Fruit fly (Drosophila melanogaster) whole organism, prepupa: ENCODE results near the gene CG7453.

Source experiments
- Blimp-1 ChIP-seq: fragments of 200-800 bp; sonication (Bioruptor generic); optimal IDR thresholded peaks from 3 replicates; lab custom pipeline; 2017; ENCODE audit warnings: missing biosample characterization, missing genetic modification characterization, mild to moderate bottlenecking, moderate library complexity, missing genetic modification reagents
- CG10631 ChIP-seq: fragments of 200-800 bp; sonication (Bioruptor generic); optimal IDR thresholded peaks from 2 replicates; lab custom pipeline; 2016; ENCODE audit warnings: missing biosample characterization, missing genetic modification characterization
- CG10669 ChIP-seq: fragments of 200-800 bp; sonication (Bioruptor generic); optimal IDR thresholded peaks from 3 replicates; lab custom pipeline; 2018; ENCODE audit warnings: missing biosample characterization, mild to moderate bottlenecking, missing genetic modification characterization, moderate library complexity
- CG11294 ChIP-seq: fragments of 200-800 bp; sonication (Bioruptor generic); IDR thresholded peaks from 2 replicates; pipeline ENCODE4 v1.3.6; 2022; ENCODE audit warnings: missing biosample characterization, missing genetic modification characterization
- CG11762 ChIP-seq: fragments of 200-800 bp; sonication (Bioruptor generic); optimal IDR thresholded peaks from 3 replicates; lab custom pipeline; 2016; ENCODE audit warnings: missing biosample characterization, missing genetic modification characterization; ENCODE audit not compliant: insufficient read depth
- CG11902 ChIP-seq: fragments of 200-800 bp; sonication (Bioruptor generic); optimal IDR thresholded peaks from 3 replicates; lab custom pipeline; 2016; ENCODE audit warnings: missing biosample characterization, missing genetic modification characterization
- CG1621 ChIP-seq: fragments of 200-800 bp; sonication (Bioruptor generic); optimal IDR thresholded peaks from 3 replicates; lab custom pipeline; 2018; ENCODE audit warnings: missing biosample characterization, mild to moderate bottlenecking, missing genetic modification characterization
- CG16779 ChIP-seq: fragments of 200-800 bp; sonication (Bioruptor generic); optimal IDR thresholded peaks from 3 replicates; lab custom pipeline; 2017; ENCODE audit warnings: missing biosample characterization, mild to moderate bottlenecking, missing genetic modification characterization
- CG3032 ChIP-seq: fragments of 200-800 bp; optimal IDR thresholded peaks from 2 replicates; lab custom pipeline; 2019; ENCODE audit warnings: missing biosample characterization, mild to moderate bottlenecking, missing genetic modification characterization, moderate library complexity
- CG34406 ChIP-seq: fragments of 200-800 bp; sonication (Bioruptor generic); optimal IDR thresholded peaks from 3 replicates; lab custom pipeline; 2016; ENCODE audit warnings: missing biosample characterization, missing genetic modification characterization
- CG3919 ChIP-seq: fragments of 200-800 bp; sonication (Bioruptor generic); optimal IDR thresholded peaks from 3 replicates; lab custom pipeline; 2016; ENCODE audit warnings: missing biosample characterization, missing genetic modification characterization
- CG4318 ChIP-seq: fragments of 200-800 bp; sonication (Bioruptor generic); optimal IDR thresholded peaks from 3 replicates; lab custom pipeline; 2017; ENCODE audit warnings: missing biosample characterization, mild to moderate bottlenecking, missing genetic modification characterization
- CG6163 ChIP-seq: fragments of 200-800 bp; sonication (Bioruptor generic); IDR thresholded peaks from 3 replicates; pipeline ENCODE4 v1.3.6; 2022; ENCODE audit warnings: missing biosample characterization, missing genetic modification characterization
- CG6276 ChIP-seq: fragments of 200-800 bp; sonication (Bioruptor generic); optimal IDR thresholded peaks from 2 replicates; lab custom pipeline; 2017; ENCODE audit warnings: missing biosample characterization, mild to moderate bottlenecking, missing genetic modification characterization
- CG6808 ChIP-seq: fragments of 200-800 bp; sonication (Bioruptor generic); optimal IDR thresholded peaks from 3 replicates; lab custom pipeline; 2017; ENCODE audit warnings: missing biosample characterization, missing genetic modification characterization, mild to moderate bottlenecking, moderate library complexity, missing genetic modification reagents
- CG6854 ChIP-seq: fragments of 200-800 bp; sonication (Bioruptor generic); optimal IDR thresholded peaks from 2 replicates; lab custom pipeline; 2017; ENCODE audit warnings: missing biosample characterization, mild to moderate bottlenecking, missing genetic modification characterization
- CG8119 ChIP-seq: fragments of 200-800 bp; sonication (Bioruptor generic); IDR thresholded peaks from 3 replicates; pipeline ENCODE4 v1.3.6; 2022; ENCODE audit warnings: missing biosample characterization, missing genetic modification characterization
- CG8632 ChIP-seq: fragments of 200-800 bp; sonication (Bioruptor generic); optimal IDR thresholded peaks from 3 replicates; lab custom pipeline; 2016; ENCODE audit warnings: missing biosample characterization, missing genetic modification characterization
- CG9139 ChIP-seq: fragments of 200-800 bp; sonication (Bioruptor generic); optimal IDR thresholded peaks from 3 replicates; lab custom pipeline; 2017; ENCODE audit warnings: missing biosample characterization, mild to moderate bottlenecking, missing genetic modification characterization
- Eip75B ChIP-seq: fragments of 200-800 bp; sonication (Bioruptor generic); optimal IDR thresholded peaks from 3 replicates; lab custom pipeline; 2016; ENCODE audit warnings: missing biosample characterization, missing genetic modification characterization
- Eip93F ChIP-seq: fragments of 200-800 bp; sonication (Bioruptor generic); optimal IDR thresholded peaks from 2 replicates; lab custom pipeline; 2016; ENCODE audit warnings: missing biosample characterization, mild to moderate bottlenecking, missing genetic modification characterization
- Ets21C ChIP-seq: fragments of 200-800 bp; sonication (Bioruptor generic); optimal IDR thresholded peaks from 3 replicates; lab custom pipeline; 2016; ENCODE audit warnings: missing biosample characterization, missing genetic modification characterization
- Ets96B ChIP-seq: fragments of 200-800 bp; optimal IDR thresholded peaks from 2 replicates; lab custom pipeline; 2019; ENCODE audit warnings: missing biosample characterization, mild to moderate bottlenecking, missing genetic modification characterization, moderate library complexity
- Gug ChIP-seq: fragments of 200-800 bp; sonication (Bioruptor generic); IDR thresholded peaks from 2 replicates; pipeline ENCODE4 v1.3.6; 2022; ENCODE audit warnings: missing biosample characterization, missing genetic modification characterization
- Hr38 ChIP-seq: sonication (Bioruptor generic); optimal IDR thresholded peaks from 2 replicates; lab custom pipeline; 2016; ENCODE audit warnings: missing biosample characterization, missing genetic modification characterization
- Hr39 ChIP-seq: fragments of 200-800 bp; sonication (Bioruptor generic); optimal IDR thresholded peaks from 2 replicates; lab custom pipeline; 2016; ENCODE audit warnings: missing biosample characterization, missing genetic modification characterization
- Hr4 ChIP-seq: fragments of 200-800 bp; sonication (Bioruptor generic); optimal IDR thresholded peaks from 3 replicates; lab custom pipeline; 2016; ENCODE audit warnings: missing biosample characterization, missing genetic modification characterization
- Lpt ChIP-seq: fragments of 200-800 bp; sonication (Bioruptor generic); optimal IDR thresholded peaks from 3 replicates; lab custom pipeline; 2016; ENCODE audit warnings: missing biosample characterization, missing genetic modification characterization
- OdsH ChIP-seq: fragments of 200-800 bp; sonication (Bioruptor generic); optimal IDR thresholded peaks from 3 replicates; lab custom pipeline; 2016; ENCODE audit warnings: missing biosample characterization, missing genetic modification characterization
- Smox ChIP-seq: fragments of 200-800 bp; sonication (Bioruptor generic); optimal IDR thresholded peaks from 3 replicates; lab custom pipeline; 2016; ENCODE audit warnings: missing biosample characterization, missing genetic modification characterization
- Sox102F ChIP-seq: fragments of 200-800 bp; sonication (Bioruptor generic); optimal IDR thresholded peaks from 2 replicates; lab custom pipeline; 2016; ENCODE audit warnings: missing biosample characterization, mild to moderate bottlenecking, missing genetic modification characterization
- Sox15 ChIP-seq: fragments of 200-800 bp; sonication (Bioruptor generic); optimal IDR thresholded peaks from 3 replicates; lab custom pipeline; 2016; ENCODE audit warnings: missing biosample characterization, missing genetic modification characterization
- achi ChIP-seq: fragments of 200-800 bp; sonication (Bioruptor generic); optimal IDR thresholded peaks from 3 replicates; lab custom pipeline; 2016; ENCODE audit warnings: missing biosample characterization, missing genetic modification characterization
- cyc ChIP-seq: fragments of 200-800 bp; sonication (Bioruptor generic); optimal IDR thresholded peaks from 3 replicates; lab custom pipeline; 2016; ENCODE audit warnings: missing biosample characterization, missing genetic modification characterization
- dsx ChIP-seq: fragments of 200-800 bp; optimal IDR thresholded peaks from 3 replicates; lab custom pipeline; 2019; ENCODE audit warnings: missing biosample characterization, mild to moderate bottlenecking, missing genetic modification characterization, moderate library complexity; ENCODE audit not compliant: poor library complexity, severe bottlenecking
- eg ChIP-seq: fragments of 200-800 bp; sonication (Bioruptor generic); IDR thresholded peaks from 3 replicates; pipeline ENCODE4 v1.3.6; 2022; ENCODE audit warnings: missing biosample characterization, missing genetic modification characterization
- esn ChIP-seq: fragments of 200-800 bp; sonication (Bioruptor generic); optimal IDR thresholded peaks from 2 replicates; lab custom pipeline; 2016; ENCODE audit warnings: missing biosample characterization, mild to moderate bottlenecking, missing genetic modification characterization, moderate library complexity
- fd59A ChIP-seq: fragments of 200-800 bp; sonication (Bioruptor generic); optimal IDR thresholded peaks from 2 replicates; lab custom pipeline; 2017; ENCODE audit warnings: missing biosample characterization, mild to moderate bottlenecking, missing genetic modification characterization, missing genetic modification reagents
- fd85E ChIP-seq: fragments of 200-800 bp; sonication (Bioruptor generic); optimal IDR thresholded peaks from 3 replicates; lab custom pipeline; 2016; ENCODE audit warnings: missing biosample characterization, missing genetic modification characterization
- lz ChIP-seq: fragments of 200-800 bp; sonication (Bioruptor generic); optimal IDR thresholded peaks from 3 replicates; lab custom pipeline; 2016; ENCODE audit warnings: missing biosample characterization, missing genetic modification characterization
- pdm3 ChIP-seq: fragments of 200-800 bp; sonication (Bioruptor generic); optimal IDR thresholded peaks from 3 replicates; lab custom pipeline; 2016; ENCODE audit warnings: missing biosample characterization, missing genetic modification characterization
- salr ChIP-seq, 2 experiments: fragments of 200-800 bp; sonication (Bioruptor generic); optimal IDR thresholded peaks; 3 replicates each; lab custom pipeline; 2016 to 2018; ENCODE audit warnings: missing biosample characterization in 2 of 2, missing genetic modification characterization in 2 of 2, mild to moderate bottlenecking in 1 of 2
- spab ChIP-seq: fragments of 200-800 bp; sonication (Bioruptor generic); optimal IDR thresholded peaks from 2 replicates; lab custom pipeline; 2017; ENCODE audit warnings: missing biosample characterization, mild to moderate bottlenecking, missing genetic modification characterization, missing genetic modification reagents
- ss ChIP-seq, 2 experiments: fragments of 200-800 bp; sonication (Bioruptor generic); optimal IDR thresholded peaks; 2 replicates in 1 of 2; 3 replicates in 1 of 2; lab custom pipeline; 2017 to 2018; ENCODE audit warnings: mild to moderate bottlenecking in 2 of 2, missing biosample characterization in 2 of 2, missing genetic modification characterization in 2 of 2, moderate library complexity in 1 of 2
- topi ChIP-seq: fragments of 200-800 bp; sonication (Bioruptor generic); optimal IDR thresholded peaks from 3 replicates; lab custom pipeline; 2016; ENCODE audit warnings: missing biosample characterization, missing genetic modification characterization
- vri ChIP-seq: fragments of 200-800 bp; sonication (Bioruptor generic); optimal IDR thresholded peaks from 3 replicates; lab custom pipeline; 2016; ENCODE audit warnings: missing biosample characterization, mild to moderate bottlenecking, missing genetic modification characterization

CG7453 gene

DNA sequence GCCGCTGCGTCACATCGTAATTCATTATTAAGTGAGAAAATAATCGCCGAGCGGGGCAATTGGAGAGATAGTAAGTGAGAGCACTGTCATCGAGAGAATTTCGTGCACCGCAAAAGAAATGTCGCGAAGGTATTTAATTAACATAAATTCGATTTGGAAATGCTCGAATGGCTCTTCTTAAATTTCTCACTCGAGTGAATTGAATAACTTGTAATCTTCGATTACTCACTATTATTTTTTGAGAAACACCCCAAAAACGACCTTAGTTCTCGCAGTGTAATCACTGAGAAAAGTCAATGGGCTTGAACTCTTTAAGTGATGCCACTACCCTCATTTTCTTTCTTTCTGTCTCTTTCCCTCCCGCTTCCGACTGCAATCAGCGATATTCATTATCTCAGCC lies 25.0 kb upstream of the CG7453 start (continued):
- TF ChIP-seq pdm3 (GFP tag; lab: Kevin White, UChicago) = peak; percentile 95
- TF ChIP-seq ss (GFP tag; optimal IDR thresholded peaks at IDR 0.05; lab: Kevin White, UChicago) = peak; percentile 81 to 89
- peak; percentile 83 for TF ChIP-seq fd59A (GFP tag; lab: Kevin White, UChicago)
- peak; percentile 91 for TF ChIP-seq Sox15 (GFP tag; lab: Kevin White, UChicago)
- peak; percentile 83 for TF ChIP-seq Eip93F (GFP tag; lab: Kevin White, UChicago)
- TF ChIP-seq CG6854 (GFP tag; lab: Kevin White, UChicago) = peak; percentile 84
- TF ChIP-seq CG10631 (GFP tag; lab: Kevin White, UChicago) = peak; percentile 94
- TF ChIP-seq CG8632 (GFP tag; lab: Kevin White, UChicago) = peak; percentile 92
- peak; percentile 88 for TF ChIP-seq Ets96B (tag; lab: Kevin White, UChicago)
- peak; percentile 94 for TF ChIP-seq eg (GFP tag; lab: Robert Waterston, UW)
- peak; percentile 95 for TF ChIP-seq Hr39 (GFP tag; lab: Kevin White, UChicago)
- peak; percentile 93 for TF ChIP-seq Gug (GFP tag; lab: Robert Waterston, UW)
- TF ChIP-seq spab (GFP tag; lab: Kevin White, UChicago) = peak; percentile 82
- TF ChIP-seq vri (GFP tag; lab: Kevin White, UChicago) = peak; percentile 88

dm6 chrX:19155922-19156437 lies 24.0 kb upstream of the CG7453 start:
- TF ChIP-seq CG3919 (GFP tag; lab: Kevin White, UChicago) (peak; percentile 89), Hr4 (GFP tag; lab: Kevin White, UChicago) (peak; percentile 48), CG9139 (GFP tag; lab: Kevin White, UChicago) (peak; percentile 83), CG6276 (peak; percentile 68), CG16779 (tag; lab: Kevin White, UChicago) (peak; percentile 75), achi (GFP tag; lab: Kevin White, UChicago) (peak; percentile 89), CG11294 (GFP tag; lab: Robert Waterston, UW) (0 out of 2 replicates have a peak, but pooled peaks have one; percentile 63), salr (GFP tag; optimal IDR thresholded peaks at IDR 0.05; lab: Kevin White, UChicago) (peak; percentile 68 to 75), vri (GFP tag; lab: Kevin White, UChicago) (peak; percentile 91), CG34406 (GFP tag; lab: Kevin White, UChicago) (peak; percentile 88), Ets21C (GFP tag; lab: Kevin White, UChicago) (peak; percentile 52), esn (GFP tag; lab: Kevin White, UChicago) (peak; percentile 86), OdsH (peak; percentile 86), Sox15 (GFP tag; lab: Kevin White, UChicago) (peak; percentile 61), Hr38 (no peak), Eip75B (GFP tag; lab: Kevin White, UChicago) (peak; percentile 85), CG1621 (tag; lab: Kevin White, UChicago) (peak; percentile 83), Smox (peak; percentile 79), Sox102F (GFP tag; lab: Kevin White, UChicago) (peak; percentile 84), Blimp-1 (peak; percentile 91), topi (GFP tag; lab: Kevin White, UChicago) (peak; percentile 83), Lpt (GFP tag; lab: Kevin White, UChicago) (peak; percentile 78), spab (GFP tag; lab: Kevin White, UChicago) (peak; percentile 82), Eip93F (GFP tag; lab: Kevin White, UChicago) (peak; percentile 63), dsx (GFP tag; lab: Kevin White, UChicago) (peak; percentile 83), fd59A (GFP tag; lab: Kevin White, UChicago) (peak; percentile 81), lz (GFP tag; lab: Kevin White, UChicago) (peak; percentile 72), CG11902 (GFP tag; lab: Kevin White, UChicago) (peak; percentile 73), CG6808 (GFP tag; lab: Kevin White, UChicago) (peak; percentile 89), CG3032 (tag; lab: Kevin White, UChicago) (peak; percentile 87), eg (GFP tag; lab: Robert Waterston, UW) (peak; percentile 87), CG11762 (GFP tag; lab: Kevin White, UChicago) (peak; percentile 78), ss (GFP tag; optimal IDR thresholded peaks at IDR 0.05; lab: Kevin White, UChicago) (peak; percentile 87 to 92), CG10631 (GFP tag; lab: Kevin White, UChicago) (peak; percentile 89), CG8632 (GFP tag; lab: Kevin White, UChicago) (peak; percentile 90), fd85E (peak; percentile 43), cyc (GFP tag; lab: Kevin White, UChicago) (peak; percentile 75), CG6163 (GFP tag; lab: Robert Waterston, UW) (peak; percentile 94), pdm3 (GFP tag; lab: Kevin White, UChicago) (peak; percentile 82), Ets96B (tag; lab: Kevin White, UChicago) (peak; percentile 89), CG8119 (peak; percentile 80), CG10669 (GFP tag; lab: Kevin White, UChicago) (peak; percentile 88), CG4318 (GFP tag; lab: Kevin White, UChicago) (peak; percentile 45)
